Fruit fly (Drosophila melanogaster) whole organism, embryonic: Measurements from ENCODE around the gene geko.
A peak's percentile ranks its signal among the peaks of the same experiment; 100 is the strongest.

Source experiments
- Awh ChIP-seq: fragments of 200-800 bp; sonication (Bioruptor generic); IDR thresholded peaks from 2 replicates; pipeline ENCODE4, ENCODE4 v1.3.6; 2022; ENCODE audit warnings: missing biosample characterization, missing genetic modification characterization
- Blimp-1 ChIP-seq: fragments of 200-800 bp; sonication (Bioruptor generic); optimal IDR thresholded peaks from 3 replicates; lab custom pipeline; 2018; ENCODE audit warnings: missing biosample characterization, missing genetic modification characterization, mild to moderate bottlenecking, moderate library complexity, missing genetic modification reagents
- CG14441 ChIP-seq: fragments of 200-800 bp; sonication (Bioruptor generic); IDR thresholded peaks from 2 replicates; pipeline ENCODE4 v1.3.6; 2022; ENCODE audit warnings: missing biosample characterization, missing genetic modification characterization
- CG1792 ChIP-seq: fragments of 200-800 bp; sonication (Bioruptor generic); optimal IDR thresholded peaks from 2 replicates; lab custom pipeline; 2016; ENCODE audit warnings: missing biosample characterization, missing genetic modification characterization
- CG2116 ChIP-seq: fragments of 200-800 bp; sonication (Bioruptor generic); optimal IDR thresholded peaks from 3 replicates; lab custom pipeline; 2018; ENCODE audit warnings: missing biosample characterization, mild to moderate bottlenecking, missing genetic modification characterization
- CG2120 ChIP-seq: fragments of 200-800 bp; sonication (Bioruptor generic); optimal IDR thresholded peaks from 3 replicates; lab custom pipeline; 2016; ENCODE audit warnings: missing biosample characterization, missing genetic modification characterization
- CG2199 ChIP-seq: fragments of 200-800 bp; sonication (Bioruptor generic); IDR thresholded peaks from 3 replicates; pipeline ENCODE4 v1.3.6; 2022; ENCODE audit warnings: missing biosample characterization, missing genetic modification characterization
- CG42726 ChIP-seq: fragments of 200-800 bp; sonication (Bioruptor generic); IDR thresholded peaks from 2 replicates; pipeline ENCODE4 v1.3.6; 2022; ENCODE audit warnings: missing biosample characterization, missing genetic modification characterization; ENCODE audit not compliant: partially characterized antibody
- CG6791 ChIP-seq: fragments of 200-800 bp; sonication (Bioruptor generic); IDR thresholded peaks from 3 replicates; pipeline ENCODE4 v1.3.6; 2022; ENCODE audit warnings: missing biosample characterization, missing genetic modification characterization; ENCODE audit not compliant: partially characterized antibody
- CG7372 ChIP-seq: fragments of 200-800 bp; sonication (Bioruptor generic); IDR thresholded peaks from 2 replicates; pipeline ENCODE4 v1.3.6; 2022; ENCODE audit warnings: missing biosample characterization, missing genetic modification characterization
- CG7745 ChIP-seq: fragments of 200-800 bp; sonication (Bioruptor generic); optimal IDR thresholded peaks from 2 replicates; lab custom pipeline; 2018; ENCODE audit warnings: missing biosample characterization, mild to moderate bottlenecking, missing genetic modification characterization, moderate library complexity
- CTCF ChIP-seq: fragments of 200-800 bp; sonication (Bioruptor generic); optimal IDR thresholded peaks from 2 replicates; lab custom pipeline; 2017; ENCODE audit warnings: missing biosample characterization, mild to moderate bottlenecking, missing genetic modification characterization, moderate library complexity
- CkIIα-i1 ChIP-seq: fragments of 200-800 bp; sonication (Bioruptor generic); IDR thresholded peaks from 2 replicates; pipeline ENCODE4 v1.3.6; 2022; ENCODE audit warnings: missing biosample characterization, missing genetic modification characterization
- Lhr ChIP-seq: fragments of 200-800 bp; sonication (Bioruptor generic); optimal IDR thresholded peaks from 3 replicates; lab custom pipeline; 2017; ENCODE audit warnings: mild to moderate bottlenecking, missing biosample characterization, missing genetic modification reagents, missing genetic modification characterization
- MBD-R2 ChIP-seq: fragments of 200-800 bp; sonication (Bioruptor generic); IDR thresholded peaks from 2 replicates; pipeline ENCODE4 v1.3.6; 2022; ENCODE audit warnings: missing biosample characterization, missing genetic modification characterization
- Opbp ChIP-seq: fragments of 200-800 bp; sonication (Bioruptor generic); IDR thresholded peaks from 3 replicates; pipeline ENCODE4 v1.3.6; 2022; ENCODE audit warnings: missing biosample characterization, missing genetic modification characterization; ENCODE audit not compliant: partially characterized antibody
- amos ChIP-seq: fragments of 200-800 bp; sonication (Bioruptor generic); IDR thresholded peaks from 2 replicates; pipeline ENCODE4 v1.3.6; 2022; ENCODE audit warnings: missing biosample characterization, missing genetic modification characterization; ENCODE audit not compliant: partially characterized antibody
- ara ChIP-seq: fragments of 200-800 bp; sonication (Bioruptor generic); IDR thresholded peaks from 2 replicates; pipeline ENCODE4 v1.3.6; 2022; ENCODE audit warnings: missing biosample characterization, missing genetic modification characterization
- ato ChIP-seq: fragments of 200-800 bp; sonication (Bioruptor generic); IDR thresholded peaks from 2 replicates; pipeline ENCODE4 v1.3.6; 2022; ENCODE audit warnings: missing biosample characterization, missing genetic modification characterization; ENCODE audit not compliant: partially characterized antibody
- bbx ChIP-seq: fragments of 200-800 bp; sonication (Bioruptor generic); IDR thresholded peaks from 2 replicates; pipeline ENCODE4 v1.3.6; 2022; ENCODE audit warnings: missing biosample characterization, missing genetic modification characterization; ENCODE audit not compliant: partially characterized antibody
- cato ChIP-seq: fragments of 200-800 bp; sonication (Bioruptor generic); optimal IDR thresholded peaks from 2 replicates; lab custom pipeline; 2016; ENCODE audit warnings: missing biosample characterization, missing genetic modification characterization, borderline replicate concordance
- ci ChIP-seq: fragments of 200-800 bp; sonication (Bioruptor generic); IDR thresholded peaks from 3 replicates; pipeline ENCODE4 v1.3.6; 2022; ENCODE audit warnings: missing biosample characterization, missing genetic modification characterization
- croc ChIP-seq: fragments of 200-800 bp; sonication (Bioruptor generic); conservative IDR thresholded peaks from 3 replicates; pipeline ENCODE4 v1.3.6; 2022; ENCODE audit warnings: missing biosample characterization, missing genetic modification characterization
- dm ChIP-seq: fragments of 200-800 bp; sonication (Bioruptor generic); optimal IDR thresholded peaks from 3 replicates; lab custom pipeline; 2016; ENCODE audit warnings: missing biosample characterization, missing genetic modification characterization
- eyg ChIP-seq: fragments of 200-800 bp; sonication (Bioruptor generic); optimal IDR thresholded peaks from 3 replicates; lab custom pipeline; 2016; ENCODE audit warnings: missing biosample characterization, missing genetic modification characterization
- insv ChIP-seq, 2 experiments: fragments of 200-800 bp; sonication (Bioruptor generic); optimal IDR thresholded peaks; 3 replicates each; lab custom pipeline; 2016 to 2018; ENCODE audit warnings: missing biosample characterization in 2 of 2, missing genetic modification characterization in 2 of 2
- kah ChIP-seq: fragments of 200-800 bp; sonication (Bioruptor generic); optimal IDR thresholded peaks from 2 replicates; lab custom pipeline; 2018; ENCODE audit warnings: missing biosample characterization, mild to moderate bottlenecking, missing genetic modification characterization
- ken ChIP-seq: fragments of 200-800 bp; sonication (Bioruptor generic); IDR thresholded peaks from 3 replicates; pipeline ENCODE4 v1.3.6; 2022; ENCODE audit warnings: missing biosample characterization, missing genetic modification characterization
- otp ChIP-seq: fragments of 200-800 bp; sonication (Bioruptor generic); IDR thresholded peaks from 3 replicates; pipeline ENCODE4, ENCODE4 v1.3.6; 2022; ENCODE audit warnings: missing biosample characterization, missing genetic modification characterization
- pan ChIP-seq, 4 experiments: fragments of >200 bp in 3 of 4; fragments of 200-800 bp in 1 of 4; sonication (Bioruptor generic) in 1 of 4; optimal IDR thresholded peaks in 3 of 4; IDR thresholded peaks in 1 of 4; 2 replicates each; pipeline versions ENCODE4 v1.3.6 to Lab custom; 2017 to 2022; ENCODE audit warnings: missing biosample characterization in 2 of 4, missing genetic modification characterization in 2 of 4, mixed read lengths in 1 of 4
- ranshi ChIP-seq: fragments of 200-800 bp; sonication (Bioruptor generic); IDR thresholded peaks from 2 replicates; pipeline ENCODE4 v1.3.6; 2022; ENCODE audit warnings: missing biosample characterization, missing genetic modification characterization
- sens ChIP-seq: fragments of 200-800 bp; sonication (Bioruptor generic); peaks from one replicate; lab custom pipeline; 2016; ENCODE audit warnings: missing biosample characterization, missing genetic modification characterization
- sens-2 ChIP-seq: fragments of 200-800 bp; sonication (Bioruptor generic); IDR thresholded peaks from 2 replicates; pipeline ENCODE4 v1.3.6; 2022; ENCODE audit warnings: missing biosample characterization, missing genetic modification characterization
- sna ChIP-seq: fragments of 200-800 bp; sonication (Bioruptor generic); IDR thresholded peaks from 2 replicates; pipeline ENCODE4 v1.3.6; 2022; ENCODE audit warnings: missing biosample characterization, missing genetic modification characterization; ENCODE audit not compliant: partially characterized antibody
- stwl ChIP-seq: fragments of 200-800 bp; sonication (Bioruptor generic); optimal IDR thresholded peaks from 3 replicates; lab custom pipeline; 2018; ENCODE audit warnings: missing biosample characterization, mild to moderate bottlenecking, missing genetic modification characterization, moderate library complexity
- vvl ChIP-seq: fragments of 200-800 bp; sonication (Bioruptor generic); IDR thresholded peaks from 2 replicates; pipeline ENCODE4 v1.3.6; 2022; ENCODE audit warnings: missing biosample characterization, missing genetic modification characterization
- zfh1 ChIP-seq: fragments of 200-800 bp; sonication (Bioruptor generic); IDR thresholded peaks from 3 replicates; pipeline ENCODE4 v1.3.6; 2022; ENCODE audit warnings: missing biosample characterization, missing genetic modification characterization

geko gene

dm6 chr3L:18148418-18148973 is 9.3 kb downstream of the geko start, which contains the start of gene CG7330 (continued):
- TF ChIP-seq insv (GFP tag; optimal IDR thresholded peaks at IDR 0.05; lab: Kevin White, UChicago), result peak in 1 of 2 experiments; percentile 55
- TF ChIP-seq dm, result no peak

- TF ChIP-seq CG6791 (GFP tag; lab: Robert Waterston, UW) (peak; percentile 69; the same call in 2 of the 3 replicates), croc (GFP tag; lab: Robert Waterston, UW) (no peak), CG7372 (GFP tag; lab: Robert Waterston, UW) (no peak), sens (GFP tag; lab: Kevin White, UChicago) (peak; percentile 54), bbx (GFP tag; lab: Robert Waterston, UW) (peak; percentile 54), cato (GFP tag; lab: Kevin White, UChicago) (no peak), vvl (GFP tag; lab: Robert Waterston, UW) (peak; percentile 48), Opbp (GFP tag; lab: Robert Waterston, UW) (peak; percentile 62; the same call in 2 of the 3 replicates), CG2199 (peak; percentile 95), CkIIα-i1 (GFP tag; lab: Robert Waterston, UW) (no peak), ara (GFP tag; lab: Robert Waterston, UW) (0 out of 2 replicates have a peak, but pooled peaks have one; percentile 15), sens-2 (GFP tag; lab: Robert Waterston, UW) (no peak), ci (peak; percentile 68; the same call in 2 of the 3 replicates), amos (GFP tag; lab: Robert Waterston, UW) (0 out of 2 replicates have a peak, but pooled peaks have one; percentile 15), eyg (GFP tag; lab: Kevin White, UChicago) (no peak), ken (GFP tag; lab: Robert Waterston, UW) (0 out of 3 replicates have a peak, but pooled peaks have one; percentile 30), Awh (GFP tag; lab: Robert Waterston, UW) (no peak), CG42726 (GFP tag; lab: Robert Waterston, UW) (peak; percentile 31; the same call in 1 of the 2 replicates), CG14441 (GFP tag; lab: Robert Waterston, UW) (no peak), Blimp-1 (GFP tag; lab: Kevin White, UChicago) (peak; percentile 32), CG1792 (GFP tag; lab: Kevin White, UChicago) (no peak), stwl (tag; lab: Kevin White, UChicago) (peak; percentile 97), pan (optimal IDR thresholded peaks at IDR 0.05; lab: Kevin White, UChicago) (no peak), pan (GFP tag; optimal IDR thresholded peaks at IDR 0.05 in 1 of 2, IDR thresholded peaks at IDR 0.05 in 1 of 2) (peak in 1 of 2 experiments; percentile 31), CG7745 (tag; lab: Kevin White, UChicago) (no peak), ato (GFP tag; lab: Robert Waterston, UW) (peak; percentile 44; the same call in 1 of the 2 replicates), CG2116 (GFP tag; lab: Kevin White, UChicago) (no peak), sna (GFP tag; lab: Robert Waterston, UW) (0 out of 2 replicates have a peak, but pooled peaks have one; percentile 30), CG2120 (GFP tag; lab: Kevin White, UChicago) (no peak), CTCF (GFP tag; lab: Kevin White, UChicago) (peak; percentile 47), kah (GFP tag; lab: Kevin White, UChicago) (no peak), ranshi (GFP tag; lab: Robert Waterston, UW) (no peak), zfh1 (GFP tag; lab: Robert Waterston, UW) (peak; percentile 34; the same call in 1 of the 3 replicates), otp (peak; percentile 21; the same call in 1 of the 3 replicates), Lhr (GFP tag; lab: Kevin White, UChicago) (peak; percentile 32), MBD-R2 (no peak)
Observed at dm6 chr3L:18154140-18154539, 14.9 kb downstream of the geko start.
